Worm (Caenorhabditis elegans): ENCODE measurements around the gene irld-18.

DNA sequence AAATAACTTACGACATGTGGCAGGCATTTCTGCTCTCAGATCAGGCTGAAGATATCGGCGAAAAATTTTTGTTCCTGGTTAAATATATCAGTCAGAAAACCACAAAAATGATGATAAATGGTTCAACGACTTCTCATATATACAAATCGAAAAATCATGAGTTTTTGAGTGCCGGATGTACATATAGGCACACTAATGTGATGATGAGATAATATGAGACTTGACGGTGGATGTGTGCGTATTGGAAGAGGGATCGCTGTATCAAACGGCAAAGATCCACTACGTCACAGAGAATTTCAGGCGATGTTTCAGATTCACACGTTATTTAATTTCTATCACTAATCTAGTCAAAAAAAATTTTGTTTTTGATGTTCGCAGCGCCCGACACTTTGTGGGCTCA lies 8.2 kb downstream of the irld-18 start, which contains the start of gene glb-34:
- no peak for TF ChIP-seq med-1 (GFP tag; optimal IDR thresholded peaks at IDR 0.05; ENCODE audit: insufficient read depth)
- no peak for TF ChIP-seq ref-1 (GFP tag; conservative IDR thresholded peaks at IDR 0.05)
- TF ChIP-seq tab-1 (GFP tag; IDR thresholded peaks at IDR 0.05) = no peak
- no peak for TF ChIP-seq ztf-29 (GFP tag; IDR thresholded peaks at IDR 0.05)
- TF ChIP-seq cog-1 (tag; optimal IDR thresholded peaks at IDR 0.05) = no peak
- no peak for TF ChIP-seq klf-2 (GFP tag; conservative IDR thresholded peaks at IDR 0.05)
